Worm (Caenorhabditis elegans): ENCODE measurements around the gene ciao-2B.

Gene ciao-2B

ce11 chrIII:13439415-13439814 lies at the start of gene ciao-2B:
Gene ciao-2B, minus strand, starts transcription at chrIII:13439544.
- peak; percentile 27 for TF ChIP-seq ceh-28 (tag; optimal IDR thresholded peaks at IDR 0.05)
- TF ChIP-seq eor-1 (tag; optimal IDR thresholded peaks at IDR 0.05) = no peak
- peak; percentile 24 for TF ChIP-seq skn-1 (tag; optimal IDR thresholded peaks at IDR 0.05)
- no peak for TF ChIP-seq ceh-82 (tag; optimal IDR thresholded peaks at IDR 0.05)
- TF ChIP-seq lin-15B (tag; optimal IDR thresholded peaks at IDR 0.05) = peak; percentile 23
- TF ChIP-seq pha-4 (tag; optimal IDR thresholded peaks at IDR 0.05) = peak; percentile 57
- TF ChIP-seq nhr-28 (tag; optimal IDR thresholded peaks at IDR 0.05) = no peak
- peak; percentile 44 for TF ChIP-seq nfya-1 (tag; optimal IDR thresholded peaks at IDR 0.05; ENCODE audit: insufficient read depth)
- no peak for TF ChIP-seq unc-62 (GFP tag; optimal IDR thresholded peaks at IDR 0.05)

ce11 chrIII:13484024-13484423 lies 44.7 kb upstream of the ciao-2B start, which contains the start of gene acc-4:
Gene acc-4, minus strand, starts transcription at chrIII:13484124.
- TF ChIP-seq nhr-12 (tag; optimal IDR thresholded peaks at IDR 0.05) = no peak

ce11 chrIII:13476682-13477081 lies 37.3 kb upstream of the ciao-2B start, which contains the start of gene T27E9.6:
Gene T27E9.6, minus strand, starts transcription at chrIII:13476782.
- no peak for TF ChIP-seq aly-2 (tag; optimal IDR thresholded peaks at IDR 0.05)
- TF ChIP-seq lin-15B (tag; optimal IDR thresholded peaks at IDR 0.05) = no peak
- TF ChIP-seq mdl-1 (tag; optimal IDR thresholded peaks at IDR 0.05) = no peak
- TF ChIP-seq pqm-1 (tag; optimal IDR thresholded peaks at IDR 0.05) = no peak
- TF ChIP-seq ama-1 (optimal IDR thresholded peaks at IDR 0.05) = no peak
- TF ChIP-seq nhr-28 (tag; optimal IDR thresholded peaks at IDR 0.05) = no peak
- no peak for TF ChIP-seq nhr-11 (tag; optimal IDR thresholded peaks at IDR 0.05)
- TF ChIP-seq fos-1 (tag; optimal IDR thresholded peaks at IDR 0.05) = no peak
- no peak for TF ChIP-seq nhr-43 (tag; optimal IDR thresholded peaks at IDR 0.05; ENCODE audit: poor library complexity, severe bottlenecking)

- TF ChIP-seq sea-2 (GFP tag; optimal IDR thresholded peaks at IDR 0.05) = no peak
Measured at ce11 chrIII:13474482-13474881, 35.1 kb upstream of the ciao-2B start.

ce11 chrIII:13471504-13471903 lies 32.2 kb upstream of the ciao-2B start, which contains the start of gene pssy-2:
Gene pssy-2, plus strand, starts transcription at chrIII:13471804.
- TF ChIP-seq unc-62 (GFP tag; optimal IDR thresholded peaks at IDR 0.05) (no peak), nhr-76 (tag; optimal IDR thresholded peaks at IDR 0.05) (no peak), ceh-28 (tag; optimal IDR thresholded peaks at IDR 0.05) (no peak), fkh-2 (tag; optimal IDR thresholded peaks at IDR 0.05) (no peak), R02D3.7 (tag; optimal IDR thresholded peaks at IDR 0.05) (no peak), nhr-43 (tag; optimal IDR thresholded peaks at IDR 0.05; ENCODE audit: poor library complexity, severe bottlenecking) (no peak), snpc-4 (tag; optimal IDR thresholded peaks at IDR 0.05) (no peak), skn-1 (tag; optimal IDR thresholded peaks at IDR 0.05) (no peak), nhr-28 (tag; optimal IDR thresholded peaks at IDR 0.05) (no peak), nhr-23 (tag; optimal IDR thresholded peaks at IDR 0.05) (no peak), pqm-1 (tag; optimal IDR thresholded peaks at IDR 0.05) (no peak), lin-15B (tag; optimal IDR thresholded peaks at IDR 0.05) (no peak), unc-39 (tag; optimal IDR thresholded peaks at IDR 0.05) (no peak), nhr-12 (tag; optimal IDR thresholded peaks at IDR 0.05) (no peak), aly-2 (tag; optimal IDR thresholded peaks at IDR 0.05) (no peak), sea-2 (GFP tag; optimal IDR thresholded peaks at IDR 0.05) (no peak), tbx-2 (tag; optimal IDR thresholded peaks at IDR 0.05) (no peak), nhr-67 (tag; optimal IDR thresholded peaks at IDR 0.05) (no peak), ceh-82 (tag; optimal IDR thresholded peaks at IDR 0.05) (no peak), zag-1 (tag; optimal IDR thresholded peaks at IDR 0.05) (no peak)

ce11 chrIII:13465918-13466592 lies 26.7 kb upstream of the ciao-2B start, which contains the start of gene cdk-5:
Gene cdk-5, minus strand, starts transcription at chrIII:13466342.
- TF ChIP-seq snpc-4 (tag; optimal IDR thresholded peaks at IDR 0.05) (peak; percentile 82), fkh-2 (tag; optimal IDR thresholded peaks at IDR 0.05) (no peak), nhr-12 (tag; optimal IDR thresholded peaks at IDR 0.05) (no peak), ceh-9 (tag; optimal IDR thresholded peaks at IDR 0.05) (no peak), daf-12 (tag; optimal IDR thresholded peaks at IDR 0.05) (no peak), lin-39 (tag; optimal IDR thresholded peaks at IDR 0.05) (peak; percentile 56), elt-1 (tag; optimal IDR thresholded peaks at IDR 0.05) (peak; percentile 60), ztf-11 (tag; optimal IDR thresholded peaks at IDR 0.05) (no peak), zag-1 (tag; optimal IDR thresholded peaks at IDR 0.05) (no peak), R02D3.7 (tag; optimal IDR thresholded peaks at IDR 0.05) (peak; percentile 34), lin-15B (tag; optimal IDR thresholded peaks at IDR 0.05) (peak; percentile 86), nhr-11 (tag; optimal IDR thresholded peaks at IDR 0.05) (no peak), jun-1 (tag; optimal IDR thresholded peaks at IDR 0.05) (peak; percentile 84), fos-1 (tag; optimal IDR thresholded peaks at IDR 0.05) (no peak), pqm-1 (tag; optimal IDR thresholded peaks at IDR 0.05) (peak; percentile 61), ztf-4 (tag; optimal IDR thresholded peaks at IDR 0.05) (peak; percentile 49), mml-1 (tag; optimal IDR thresholded peaks at IDR 0.05) (no peak), nhr-28 (tag; optimal IDR thresholded peaks at IDR 0.05) (no peak), ZK546.5 (tag; optimal IDR thresholded peaks at IDR 0.05) (peak; percentile 64), ceh-82 (tag; optimal IDR thresholded peaks at IDR 0.05) (peak; percentile 48), unc-39 (tag; optimal IDR thresholded peaks at IDR 0.05) (no peak), ama-1 (optimal IDR thresholded peaks at IDR 0.05) (peak; percentile 74), ceh-16 (tag; optimal IDR thresholded peaks at IDR 0.05) (no peak), fkh-10 (GFP tag; optimal IDR thresholded peaks at IDR 0.05) (peak; percentile 51), nhr-43 (tag; optimal IDR thresholded peaks at IDR 0.05; ENCODE audit: poor library complexity, severe bottlenecking) (peak; percentile 90), tbx-2 (tag; optimal IDR thresholded peaks at IDR 0.05) (peak; percentile 71), egl-27 (tag; optimal IDR thresholded peaks at IDR 0.05) (no peak)

Measured in whole organism, L3 larva.